Worm (Caenorhabditis elegans) whole organism, L1 larva: ENCODE results near the gene K08F9.1.
"Not testable (repeated sequence)": the region's sequence is repeated elsewhere in the genome, so short reads cannot be mapped to it uniquely, and the experiment has no call there.

Experiments used
- C34B4.2 ChIP-seq: sonication (generic microtip); optimal IDR thresholded peaks from 2 replicates; lab custom pipeline; 2017; ENCODE audit warnings: mild to moderate bottlenecking, missing genetic modification characterization, missing compliant biosample characterization
- ama-1 ChIP-seq: fragments of 150-350 bp; optimal IDR thresholded peaks from 2 replicates; lab custom pipeline; 2014
- egl-27 ChIP-seq, 2 experiments: fragments of 150-350 bp in 1 of 2; sonication (generic microtip); optimal IDR thresholded peaks; 3 replicates each; lab custom pipeline; 2017 to 2018; ENCODE audit warnings: missing biosample characterization in 2 of 2, missing genetic modification characterization in 2 of 2, missing genetic modification reagents in 2 of 2
- elt-2 ChIP-seq: sonication (generic microtip); optimal IDR thresholded peaks from 2 replicates; lab custom pipeline; 2016; ENCODE audit warnings: missing genetic modification characterization, mild to moderate bottlenecking, inconsistent platforms, missing compliant biosample characterization, missing genetic modification reagents
- lin-35 ChIP-seq, 2 experiments: fragments of 150-350 bp; optimal IDR thresholded peaks; 2 replicates each; lab custom pipeline; 2014; ENCODE audit warnings: missing biosample characterization in 2 of 2, missing genetic modification characterization in 2 of 2, missing genetic modification reagents in 2 of 2
- lsy-2 ChIP-seq, 2 experiments: fragments of 150-350 bp; optimal IDR thresholded peaks; 2 replicates each; lab custom pipeline; 2014; ENCODE audit warnings: missing biosample characterization in 2 of 2, missing genetic modification characterization in 2 of 2
- pqm-1 ChIP-seq: sonication (generic microtip); optimal IDR thresholded peaks from 3 replicates; lab custom pipeline; 2017; ENCODE audit warnings: missing biosample characterization, missing genetic modification characterization
- tbx-2 ChIP-seq: sonication (generic microtip); optimal IDR thresholded peaks from 2 replicates; lab custom pipeline; 2016; ENCODE audit warnings: missing genetic modification characterization, missing compliant biosample characterization
- unc-130 ChIP-seq: fragments of 150-350 bp; optimal IDR thresholded peaks from 2 replicates; lab custom pipeline; 2017; ENCODE audit warnings: missing biosample characterization, missing genetic modification characterization, inconsistent platforms
- unc-62 ChIP-seq: fragments of 150-350 bp; optimal IDR thresholded peaks from 2 replicates; lab custom pipeline; 2014; ENCODE audit warnings: missing biosample characterization, missing genetic modification reagents, missing genetic modification characterization
- ztf-11 ChIP-seq, 2 experiments: sonication (generic microtip); optimal IDR thresholded peaks; 2 replicates each; lab custom pipeline; 2016 to 2017; ENCODE audit warnings: missing genetic modification characterization in 2 of 2, missing biosample characterization in 1 of 2, missing compliant biosample characterization in 1 of 2
- ztf-4 ChIP-seq: fragments of 150-350 bp; optimal IDR thresholded peaks from 2 replicates; lab custom pipeline; 2014; ENCODE audit warnings: missing biosample characterization, missing genetic modification characterization

DNA sequence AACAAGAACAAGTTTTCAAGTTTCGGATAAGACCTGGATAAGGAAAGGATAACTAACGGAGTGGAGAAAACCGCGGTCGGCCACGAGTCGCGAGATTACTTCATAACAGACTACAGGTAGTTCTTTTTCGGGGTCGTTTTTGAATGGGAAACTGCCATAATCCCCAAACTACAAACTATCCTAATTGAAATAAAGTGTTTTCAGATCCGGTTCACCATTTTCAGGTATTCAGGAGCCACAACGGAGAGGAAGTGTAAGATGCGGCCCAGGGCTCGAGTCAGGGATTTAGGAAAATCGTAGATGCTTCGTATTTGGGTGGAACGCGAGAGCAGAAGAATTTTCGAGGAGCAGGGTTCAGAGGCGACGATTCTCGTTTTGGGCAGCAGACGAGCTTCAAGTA is 27.2 kb downstream of the K08F9.1 start, which contains the start of gene T01G5.8:
- not testable (repeated sequence) for TF ChIP-seq unc-130 (tag; lab: Kevin White, UChicago); ama-1 (lab: Kevin White, UChicago); ztf-11 (tag; optimal IDR thresholded peaks at IDR 0.05; lab: Kevin White, UChicago); ztf-4 (tag; lab: Kevin White, UChicago); lsy-2 (tag; optimal IDR thresholded peaks at IDR 0.05; lab: Kevin White, UChicago); lin-35 (GFP tag; optimal IDR thresholded peaks at IDR 0.05; lab: Kevin White, UChicago); egl-27 (tag; optimal IDR thresholded peaks at IDR 0.05; lab: Kevin White, UChicago); tbx-2 (tag; lab: Kevin White, UChicago); pqm-1; C34B4.2 (tag; lab: Kevin White, UChicago); elt-2 (tag; lab: Kevin White, UChicago); unc-62 (GFP tag; lab: Kevin White, UChicago)
